Worm (Caenorhabditis elegans) whole organism, L3 larva: ENCODE measurements around the gene F15B9.11.

Experiments
- R02D3.7 ChIP-seq: fragments of 150-350 bp; optimal IDR thresholded peaks from 2 replicates; lab custom pipeline; 2014; ENCODE audit warnings: missing biosample characterization, missing genetic modification characterization
- aly-2 ChIP-seq: fragments of 150-350 bp; optimal IDR thresholded peaks from 2 replicates; lab custom pipeline; 2014; ENCODE audit warnings: missing biosample characterization, missing genetic modification characterization
- ceh-16 ChIP-seq: sonication (generic microtip); optimal IDR thresholded peaks from 2 replicates; lab custom pipeline; 2017; ENCODE audit warnings: missing biosample characterization, missing genetic modification characterization
- ceh-28 ChIP-seq: fragments of 150-350 bp; optimal IDR thresholded peaks from 2 replicates; lab custom pipeline; 2014; ENCODE audit warnings: missing biosample characterization, missing genetic modification reagents, missing genetic modification characterization
- ceh-82 ChIP-seq: fragments of 150-350 bp; optimal IDR thresholded peaks from 2 replicates; lab custom pipeline; 2014; ENCODE audit warnings: missing biosample characterization, missing genetic modification characterization
- daf-12 ChIP-seq: fragments of 150-350 bp; optimal IDR thresholded peaks from 2 replicates; lab custom pipeline; 2014; ENCODE audit warnings: missing biosample characterization, missing genetic modification reagents, missing genetic modification characterization
- egl-5 ChIP-seq: fragments of 150-350 bp; optimal IDR thresholded peaks from 2 replicates; lab custom pipeline; 2017; ENCODE audit warnings: missing biosample characterization, missing genetic modification reagents, missing genetic modification characterization, inconsistent platforms
- elt-1 ChIP-seq: fragments of 150-350 bp; optimal IDR thresholded peaks from 2 replicates; lab custom pipeline; 2014; ENCODE audit warnings: missing biosample characterization, missing genetic modification characterization
- elt-2 ChIP-seq: sonication (generic microtip); optimal IDR thresholded peaks from 2 replicates; lab custom pipeline; 2016; ENCODE audit warnings: missing genetic modification reagents, mild to moderate bottlenecking, missing genetic modification characterization, missing compliant biosample characterization
- fkh-10 ChIP-seq: sonication (generic microtip); optimal IDR thresholded peaks from 2 replicates; lab custom pipeline; 2017; ENCODE audit warnings: missing biosample characterization, missing genetic modification reagents, missing genetic modification characterization
- fos-1 ChIP-seq: fragments of 150-350 bp; optimal IDR thresholded peaks from 2 replicates; lab custom pipeline; 2014; ENCODE audit warnings: missing biosample characterization, missing genetic modification characterization
- hmg-11 ChIP-seq: sonication (generic microtip); optimal IDR thresholded peaks from 2 replicates; lab custom pipeline; 2016; ENCODE audit warnings: missing genetic modification characterization, missing compliant biosample characterization
- lin-15B ChIP-seq: fragments of 150-350 bp; optimal IDR thresholded peaks from 2 replicates; lab custom pipeline; 2014; ENCODE audit warnings: missing biosample characterization, missing genetic modification characterization
- lsy-12 ChIP-seq: sonication (generic microtip); optimal IDR thresholded peaks from 2 replicates; lab custom pipeline; 2016; ENCODE audit warnings: mild to moderate bottlenecking, missing genetic modification characterization, missing compliant biosample characterization
- mdl-1 ChIP-seq: fragments of 150-350 bp; optimal IDR thresholded peaks from 2 replicates; lab custom pipeline; 2014; ENCODE audit warnings: missing biosample characterization, missing genetic modification characterization
- mml-1 ChIP-seq: fragments of 150-350 bp; sonication (generic microtip); optimal IDR thresholded peaks from 3 replicates; lab custom pipeline; 2014; ENCODE audit warnings: missing biosample characterization, missing genetic modification characterization
- nfya-1 ChIP-seq: sonication (generic microtip); optimal IDR thresholded peaks from 2 replicates; lab custom pipeline; 2017; ENCODE audit warnings: missing genetic modification characterization, mild to moderate bottlenecking, missing compliant biosample characterization, antibody characterized with exemption, moderate library complexity; ENCODE audit not compliant: insufficient read depth
- nhr-23 ChIP-seq: fragments of 150-350 bp; optimal IDR thresholded peaks from 2 replicates; lab custom pipeline; 2014; ENCODE audit warnings: missing biosample characterization, missing genetic modification reagents, missing genetic modification characterization
- nhr-237 ChIP-seq: fragments of 150-350 bp; optimal IDR thresholded peaks from 2 replicates; lab custom pipeline; 2014; ENCODE audit warnings: missing biosample characterization, missing genetic modification characterization
- nhr-25 ChIP-seq: sonication (generic microtip); optimal IDR thresholded peaks from 2 replicates; lab custom pipeline; 2017; ENCODE audit warnings: missing biosample characterization, missing genetic modification characterization
- nhr-43 ChIP-seq: sonication (generic microtip); optimal IDR thresholded peaks from 2 replicates; lab custom pipeline; 2016; ENCODE audit warnings: mild to moderate bottlenecking, missing genetic modification characterization, missing compliant biosample characterization; ENCODE audit not compliant: poor library complexity, severe bottlenecking
- nhr-76 ChIP-seq: fragments of 150-350 bp; sonication (generic microtip); optimal IDR thresholded peaks from 5 replicates; lab custom pipeline; 2014; ENCODE audit warnings: missing biosample characterization, missing genetic modification characterization
- nhr-77 ChIP-seq: fragments of 150-350 bp; optimal IDR thresholded peaks from 2 replicates; lab custom pipeline; 2014; ENCODE audit warnings: missing biosample characterization, missing genetic modification characterization
- pha-4 ChIP-seq: fragments of 150-350 bp; optimal IDR thresholded peaks from 2 replicates; lab custom pipeline; 2014; ENCODE audit warnings: missing biosample characterization, missing genetic modification reagents, missing genetic modification characterization
- pqm-1 ChIP-seq: fragments of 150-350 bp; optimal IDR thresholded peaks from 2 replicates; lab custom pipeline; 2017; ENCODE audit warnings: missing biosample characterization, missing genetic modification characterization, inconsistent platforms
- snpc-4 ChIP-seq: fragments of 150-350 bp; optimal IDR thresholded peaks from 2 replicates; lab custom pipeline; 2014; ENCODE audit warnings: missing biosample characterization, missing genetic modification characterization
- tbx-2 ChIP-seq: sonication (generic microtip); optimal IDR thresholded peaks from 2 replicates; lab custom pipeline; 2016; ENCODE audit warnings: mild to moderate bottlenecking, missing genetic modification characterization, missing compliant biosample characterization
- zag-1 ChIP-seq: fragments of 150-350 bp; optimal IDR thresholded peaks from 2 replicates; lab custom pipeline; 2014; ENCODE audit warnings: missing biosample characterization, missing genetic modification characterization

Gene F15B9.11

DNA sequence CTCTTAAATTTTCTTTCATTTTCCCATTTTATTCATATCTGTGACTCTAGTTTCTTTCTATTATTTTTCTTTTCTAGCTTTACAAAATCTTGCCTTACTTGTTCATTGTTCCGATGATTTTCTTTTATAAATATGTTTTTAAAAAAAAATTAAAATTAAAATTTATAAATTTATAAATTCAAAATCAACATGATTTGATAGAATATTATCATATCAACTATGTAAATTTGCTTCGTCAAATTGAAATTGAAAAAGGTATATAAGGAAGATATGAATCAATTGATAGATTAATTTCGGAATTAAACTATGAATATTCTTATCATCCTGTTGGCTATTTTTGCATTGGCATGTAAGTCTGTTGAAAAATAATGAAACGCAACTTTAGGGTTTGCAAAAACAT lies 40.5 kb upstream of the F15B9.11 start, which contains the start of gene W07G4.1:
Gene W07G4.1, plus strand, starts transcription at position 301 of the 400 bp plus-strand sequence.
- no peak for TF ChIP-seq mml-1 (tag; lab: Kevin White, UChicago)
- TF ChIP-seq elt-1 (tag; lab: Kevin White, UChicago): no peak
- no peak for TF ChIP-seq nhr-237 (tag; lab: Kevin White, UChicago)
- no peak for TF ChIP-seq fos-1 (tag; lab: Kevin White, UChicago)
- TF ChIP-seq daf-12 (tag; lab: Kevin White, UChicago): no peak
- TF ChIP-seq, all 47 proteins: peak for 0

- peak; percentile 13 for TF ChIP-seq fkh-10 (GFP tag; lab: Kevin White, UChicago)
- no peak for TF ChIP-seq pha-4 (tag; lab: Kevin White, UChicago)
- TF ChIP-seq, all 47 proteins: peak for 1
These were observed 36.2 kb upstream of the F15B9.11 start for ce11 chrV:13028871-13029270.

- TF ChIP-seq elt-2 (tag; lab: Kevin White, UChicago) (peak; percentile 17), tbx-2 (tag; lab: Kevin White, UChicago) (no peak)
- TF ChIP-seq, all 47 proteins: peak for 1
These were observed 34.1 kb upstream of the F15B9.11 start for ce11 chrV:13026631-13027299.

DNA sequence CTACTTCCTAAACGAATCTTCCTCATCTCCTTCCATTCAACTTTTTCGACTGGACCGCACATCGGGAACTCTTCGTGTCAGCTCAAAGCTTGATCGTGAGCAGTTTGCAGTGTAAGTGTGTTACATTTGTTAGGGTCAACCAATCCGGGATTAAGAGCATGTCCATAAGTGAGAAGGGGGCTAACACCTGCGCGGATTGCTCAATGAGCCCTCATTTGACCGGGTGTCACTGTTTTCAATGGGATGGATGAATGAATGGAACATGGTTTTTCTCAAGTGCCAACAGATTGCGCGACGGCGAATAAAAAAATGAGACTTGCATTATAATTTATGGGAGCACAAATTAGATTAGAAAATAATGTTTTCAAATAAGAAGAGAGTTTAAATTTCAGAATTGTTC lies 32.6 kb upstream of the F15B9.11 start:
- no peak for TF ChIP-seq egl-5 (tag; lab: Kevin White, UChicago)
- no peak for TF ChIP-seq lsy-12 (tag; lab: Kevin White, UChicago)
- TF ChIP-seq snpc-4 (tag; lab: Kevin White, UChicago): no peak
- TF ChIP-seq pqm-1 (tag; lab: Kevin White, UChicago): no peak
- no peak for TF ChIP-seq tbx-2 (tag; lab: Kevin White, UChicago)
- TF ChIP-seq mdl-1: no peak
- no peak for TF ChIP-seq hmg-11 (tag; lab: Kevin White, UChicago)
- no peak for TF ChIP-seq mml-1 (tag; lab: Kevin White, UChicago)
- TF ChIP-seq ceh-16 (tag; lab: Kevin White, UChicago): no peak
- no peak for TF ChIP-seq ceh-82 (tag; lab: Kevin White, UChicago)
- TF ChIP-seq lin-15B (tag; lab: Kevin White, UChicago): no peak
- no peak for TF ChIP-seq nhr-23 (tag; lab: Kevin White, UChicago)
- TF ChIP-seq fkh-10 (GFP tag; lab: Kevin White, UChicago): no peak
- TF ChIP-seq nhr-25 (tag; lab: Kevin White, UChicago): no peak
- TF ChIP-seq zag-1 (tag; lab: Kevin White, UChicago): no peak

ce11 chrV:13024499-13024898 lies 31.8 kb upstream of the F15B9.11 start:
- TF ChIP-seq nhr-77 (no peak), elt-2 (tag; lab: Kevin White, UChicago) (no peak), elt-1 (tag; lab: Kevin White, UChicago) (no peak), hmg-11 (tag; lab: Kevin White, UChicago) (no peak), daf-12 (tag; lab: Kevin White, UChicago) (no peak)

ce11 chrV:13022265-13022664 lies 29.6 kb upstream of the F15B9.11 start:
- TF ChIP-seq ceh-28: no peak
- TF ChIP-seq pqm-1 (tag; lab: Kevin White, UChicago): no peak
- TF ChIP-seq pha-4 (tag; lab: Kevin White, UChicago): no peak
- no peak for TF ChIP-seq nhr-23 (tag; lab: Kevin White, UChicago)
- no peak for TF ChIP-seq zag-1 (tag; lab: Kevin White, UChicago)
- no peak for TF ChIP-seq ceh-16 (tag; lab: Kevin White, UChicago)
- no peak for TF ChIP-seq nfya-1
- TF ChIP-seq R02D3.7 (tag; lab: Kevin White, UChicago): no peak
- no peak for TF ChIP-seq daf-12 (tag; lab: Kevin White, UChicago)
- no peak for TF ChIP-seq aly-2
- TF ChIP-seq nhr-76 (tag; lab: Kevin White, UChicago): no peak
- no peak for TF ChIP-seq nhr-43

ce11 chrV:13021540-13021939 lies 28.8 kb upstream of the F15B9.11 start:
- no peak for TF ChIP-seq hmg-11 (tag; lab: Kevin White, UChicago)
- TF ChIP-seq, all 47 proteins: peak for 0
